Fruit fly (Drosophila melanogaster): ENCODE measurements around the gene Saf6.

The Saf6 gene

dm6 chr2L:819315-820032 is 3.7 kb upstream of the Saf6 start, which contains the start of the genes PGAP2 and Clp (continued):
- TF ChIP-seq cas (GFP tag; IDR thresholded peaks at IDR 0.05) (0 out of 2 replicates have a peak, but pooled peaks have one; percentile 13), CG3407 (GFP tag; optimal IDR thresholded peaks at IDR 0.05) (peak; percentile 29), Meics (GFP tag; optimal IDR thresholded peaks at IDR 0.05) (peak; percentile 66), Fer2 (tag; optimal IDR thresholded peaks at IDR 0.05) (peak; percentile 26), vnd (GFP tag; IDR thresholded peaks at IDR 0.05; ENCODE audit: partially characterized antibody) (peak; percentile 48; the same call in 1 of the 3 replicates), wdn (GFP tag; IDR thresholded peaks at IDR 0.05) (no peak), CG13296 (GFP tag; optimal IDR thresholded peaks at IDR 0.05) (peak; percentile 38), CG1792 (GFP tag; optimal IDR thresholded peaks at IDR 0.05) (no peak), CG13287 (GFP tag; IDR thresholded peaks at IDR 0.05; ENCODE audit: partially characterized antibody) (peak; percentile 70; the same call in 1 of the 2 replicates), Ptx1 (GFP tag; IDR thresholded peaks at IDR 0.05) (peak; percentile 89), Dek (tag; optimal IDR thresholded peaks at IDR 0.05) (peak; percentile 77), grau (tag; optimal IDR thresholded peaks at IDR 0.05) (peak; percentile 79), CG9797 (GFP tag; optimal IDR thresholded peaks at IDR 0.05) (peak; percentile 9), Spps (tag; optimal IDR thresholded peaks at IDR 0.05) (peak; percentile 57), Gsc (GFP tag; IDR thresholded peaks at IDR 0.05) (no peak), Awh (GFP tag; IDR thresholded peaks at IDR 0.05) (no peak), CG43689 (GFP tag; IDR thresholded peaks at IDR 0.05) (no peak), cwo (GFP tag; optimal IDR thresholded peaks at IDR 0.05) (peak; percentile 38), CG8281 (tag; optimal IDR thresholded peaks at IDR 0.05) (peak; percentile 29), ken (GFP tag; IDR thresholded peaks at IDR 0.05) (peak; percentile 75), Oli (tag; optimal IDR thresholded peaks at IDR 0.05) (peak; percentile 68), CG10147 (GFP tag; optimal IDR thresholded peaks at IDR 0.05) (peak; percentile 38), CG9817 (tag; optimal IDR thresholded peaks at IDR 0.05) (peak; percentile 83), CG10543 (GFP tag; optimal IDR thresholded peaks at IDR 0.05) (peak; percentile 52), Ets97D (GFP tag; optimal IDR thresholded peaks at IDR 0.05) (peak; percentile 55), CG12219 (GFP tag; optimal IDR thresholded peaks at IDR 0.05) (no peak), CG12659 (GFP tag; optimal IDR thresholded peaks at IDR 0.05) (peak; percentile 79), ATbp (GFP tag; optimal IDR thresholded peaks at IDR 0.05) (peak; percentile 6), bowl (GFP tag; IDR thresholded peaks at IDR 0.05) (no peak), dysf (GFP tag; IDR thresholded peaks at IDR 0.05) (peak; percentile 81), sr (GFP tag; IDR thresholded peaks at IDR 0.05) (no peak), nom (GFP tag; optimal IDR thresholded peaks at IDR 0.05) (peak; percentile 3), dmrt99B (tag; optimal IDR thresholded peaks at IDR 0.05) (no peak), CG13775 (GFP tag; optimal IDR thresholded peaks at IDR 0.05) (peak; percentile 82), Doc2 (GFP tag; IDR thresholded peaks at IDR 0.05) (no peak), CG7372 (GFP tag; IDR thresholded peaks at IDR 0.05) (peak; percentile 93), tna (GFP tag; IDR thresholded peaks at IDR 0.05; ENCODE audit: partially characterized antibody) (peak; percentile 7; the same call in 1 of the 2 replicates), nerfin-2 (GFP tag; IDR thresholded peaks at IDR 0.05; ENCODE audit: partially characterized antibody) (no peak), sc (optimal IDR thresholded peaks at IDR 0.05) (no peak), sc (GFP tag; optimal IDR thresholded peaks at IDR 0.05) (peak; percentile 45), CG18764 (GFP tag; optimal IDR thresholded peaks at IDR 0.05) (peak; percentile 60), rib (GFP tag; IDR thresholded peaks at IDR 0.05) (peak; percentile 20; the same call in 1 of the 2 replicates), Sox102F (GFP tag; optimal IDR thresholded peaks at IDR 0.05) (peak; percentile 76), CG4328 (GFP tag; optimal IDR thresholded peaks at IDR 0.05) (peak; percentile 48), NC2β (GFP tag; optimal IDR thresholded peaks at IDR 0.05) (no peak), Sin3A (optimal IDR thresholded peaks at IDR 0.05) (peak; percentile 61), org-1 (GFP tag; optimal IDR thresholded peaks at IDR 0.05) (peak; percentile 16), Eip74EF (GFP tag; optimal IDR thresholded peaks at IDR 0.05) (no peak), CG12942 (GFP tag; optimal IDR thresholded peaks at IDR 0.05) (peak; percentile 67)
